Worm (Caenorhabditis elegans) whole organism, L4 larva: ENCODE measurements around the gene pho-12.

Source experiments
- D1046.2 ChIP-seq: fragments of 200-800 bp; sonication (Bioruptor generic); IDR thresholded peaks from 2 replicates; pipeline ENCODE4 v1.3.6; 2022; ENCODE audit warnings: missing genetic modification characterization, missing compliant biosample characterization
- R02D3.7 ChIP-seq: fragments of 150-350 bp; sonication (generic microtip); optimal IDR thresholded peaks from 3 replicates; lab custom pipeline; 2014; ENCODE audit warnings: missing biosample characterization, missing genetic modification characterization
- T20F7.1 ChIP-seq: fragments of 200-800 bp; sonication (Bioruptor generic); optimal IDR thresholded peaks from 2 replicates; lab custom pipeline; 2018; ENCODE audit warnings: mild to moderate bottlenecking, missing genetic modification characterization, missing compliant biosample characterization
- ZK546.5 ChIP-seq, 2 experiments: sonication (generic microtip); optimal IDR thresholded peaks; 2 replicates each; lab custom pipeline; 2017; ENCODE audit warnings: missing biosample characterization in 2 of 2, missing genetic modification characterization in 2 of 2
- aha-1 ChIP-seq: fragments of 150-350 bp; peaks from one replicate; lab custom pipeline; 2014; ENCODE audit warnings: missing biosample characterization, missing genetic modification characterization
- aly-2 ChIP-seq: sonication (generic microtip); optimal IDR thresholded peaks from 2 replicates; lab custom pipeline; 2018; ENCODE audit warnings: missing biosample characterization, missing genetic modification characterization
- ceh-28 ChIP-seq: fragments of 150-350 bp; optimal IDR thresholded peaks from 2 replicates; lab custom pipeline; 2014; ENCODE audit warnings: missing biosample characterization, missing genetic modification reagents, missing genetic modification characterization
- cey-2 ChIP-seq: sonication (generic microtip); optimal IDR thresholded peaks from 3 replicates; lab custom pipeline; 2017; ENCODE audit warnings: missing genetic modification characterization, mild to moderate bottlenecking, missing compliant biosample characterization, antibody characterized with exemption, borderline replicate concordance; ENCODE audit not compliant: insufficient read depth
- daf-16 ChIP-seq, 3 experiments: sonication (generic microtip); optimal IDR thresholded peaks; 2 replicates each; lab custom pipeline; 2016 to 2017; ENCODE audit warnings: missing genetic modification characterization in 3 of 3, missing genetic modification reagents in 3 of 3, mild to moderate bottlenecking in 2 of 3, missing compliant biosample characterization in 2 of 3, missing biosample characterization in 1 of 3, moderate library complexity in 1 of 3
- dmd-6 ChIP-seq: fragments of 200-800 bp; sonication (Bioruptor generic); IDR thresholded peaks from 2 replicates; pipeline ENCODE4 v1.3.6; 2022; ENCODE audit warnings: missing genetic modification reagents, missing genetic modification characterization, missing compliant biosample characterization
- dve-1 ChIP-seq: sonication (generic microtip); optimal IDR thresholded peaks from 2 replicates; lab custom pipeline; 2017; ENCODE audit warnings: antibody characterized with exemption, mild to moderate bottlenecking, missing genetic modification characterization, missing compliant biosample characterization; ENCODE audit not compliant: insufficient read depth
- egl-27 ChIP-seq: sonication (generic microtip); optimal IDR thresholded peaks from 3 replicates; lab custom pipeline; 2017; ENCODE audit warnings: missing biosample characterization, missing genetic modification reagents, missing genetic modification characterization
- hlh-11 ChIP-seq: fragments of 200-800 bp; sonication (Bioruptor generic); optimal IDR thresholded peaks from 2 replicates; lab custom pipeline; 2018; ENCODE audit warnings: mild to moderate bottlenecking, missing genetic modification characterization, missing compliant biosample characterization
- hlh-30 ChIP-seq: sonication (generic microtip); optimal IDR thresholded peaks from 2 replicates; lab custom pipeline; 2017; ENCODE audit warnings: antibody characterized with exemption, mild to moderate bottlenecking, missing genetic modification characterization, missing compliant biosample characterization; ENCODE audit not compliant: insufficient read depth
- hmg-1.1 ChIP-seq: fragments of 200-800 bp; sonication (Bioruptor generic); IDR thresholded peaks from 2 replicates; pipeline ENCODE4 v1.3.6; 2022; ENCODE audit warnings: missing genetic modification reagents, missing genetic modification characterization, missing compliant biosample characterization
- lim-7 ChIP-seq: fragments of 200-800 bp; sonication (Bioruptor generic); IDR thresholded peaks from 2 replicates; pipeline ENCODE4 v1.3.6; 2022; ENCODE audit warnings: missing genetic modification characterization, missing compliant biosample characterization
- lin-1 ChIP-seq: fragments of 200-800 bp; sonication (Bioruptor generic); IDR thresholded peaks from 2 replicates; pipeline ENCODE4 v1.3.6; 2022; ENCODE audit warnings: missing genetic modification reagents, missing genetic modification characterization, missing compliant biosample characterization
- lir-3 ChIP-seq: sonication (generic microtip); optimal IDR thresholded peaks from 2 replicates; lab custom pipeline; 2016; ENCODE audit warnings: mild to moderate bottlenecking, missing genetic modification characterization, missing compliant biosample characterization
- lsy-2 ChIP-seq, 2 experiments: fragments of 150-350 bp in 1 of 2; sonication (generic microtip) in 1 of 2; optimal IDR thresholded peaks; 2 replicates each; lab custom pipeline; 2014 to 2017; ENCODE audit warnings: missing biosample characterization in 2 of 2, missing genetic modification characterization in 2 of 2
- madf-9 ChIP-seq: fragments of 200-800 bp; sonication (Bioruptor generic); conservative IDR thresholded peaks from 2 replicates; pipeline ENCODE4 v1.3.6; 2022; ENCODE audit warnings: missing genetic modification reagents, missing genetic modification characterization, missing compliant biosample characterization
- mdl-1 ChIP-seq, 2 experiments: fragments of 150-350 bp in 1 of 2; sonication (generic microtip) in 1 of 2; optimal IDR thresholded peaks; 2 replicates each; lab custom pipeline; 2014 to 2017; ENCODE audit warnings: missing biosample characterization in 2 of 2, missing genetic modification characterization in 2 of 2
- mep-1 ChIP-seq: fragments of 150-350 bp; sonication (generic microtip); optimal IDR thresholded peaks from 3 replicates; lab custom pipeline; 2014; ENCODE audit warnings: missing biosample characterization, missing genetic modification characterization
- mxl-3 ChIP-seq: fragments of 200-800 bp; sonication (Bioruptor generic); optimal IDR thresholded peaks from 2 replicates; lab custom pipeline; 2018; ENCODE audit warnings: mild to moderate bottlenecking, missing genetic modification characterization, missing compliant biosample characterization
- nhr-10 ChIP-seq: fragments of 150-350 bp; optimal IDR thresholded peaks from 2 replicates; lab custom pipeline; 2014; ENCODE audit warnings: missing biosample characterization, missing genetic modification characterization
- nhr-25 ChIP-seq: sonication (generic microtip); optimal IDR thresholded peaks from 2 replicates; lab custom pipeline; 2017; ENCODE audit warnings: missing genetic modification characterization, mild to moderate bottlenecking, missing compliant biosample characterization, antibody characterized with exemption, moderate library complexity, borderline replicate concordance; ENCODE audit not compliant: insufficient read depth
- nhr-28 ChIP-seq: fragments of 150-350 bp; optimal IDR thresholded peaks from 2 replicates; lab custom pipeline; 2014; ENCODE audit warnings: missing biosample characterization, missing genetic modification characterization
- nhr-48 ChIP-seq: sonication (generic microtip); optimal IDR thresholded peaks from 2 replicates; lab custom pipeline; 2016; ENCODE audit warnings: mild to moderate bottlenecking, missing genetic modification characterization, missing compliant biosample characterization
- nhr-76 ChIP-seq: fragments of 150-350 bp; optimal IDR thresholded peaks from 2 replicates; lab custom pipeline; 2014; ENCODE audit warnings: missing biosample characterization, missing genetic modification characterization
- nhr-77 ChIP-seq: fragments of 150-350 bp; optimal IDR thresholded peaks from 2 replicates; lab custom pipeline; 2014; ENCODE audit warnings: missing biosample characterization, missing genetic modification characterization
- php-3 ChIP-seq: fragments of 200-800 bp; sonication (Bioruptor generic); IDR thresholded peaks from 2 replicates; pipeline ENCODE4 v1.3.6; 2022; ENCODE audit warnings: missing genetic modification reagents, missing genetic modification characterization, missing compliant biosample characterization
- pqm-1 ChIP-seq: sonication (generic microtip); optimal IDR thresholded peaks from 2 replicates; lab custom pipeline; 2017; ENCODE audit warnings: missing biosample characterization, missing genetic modification characterization
- rbr-2 ChIP-seq: sonication (generic microtip); optimal IDR thresholded peaks from 2 replicates; lab custom pipeline; 2016; ENCODE audit warnings: missing genotype, missing genetic modification characterization, missing compliant biosample characterization
- snpc-4 ChIP-seq: fragments of 150-350 bp; optimal IDR thresholded peaks from 2 replicates; lab custom pipeline; 2014; ENCODE audit warnings: missing biosample characterization, missing genetic modification characterization
- tag-97 ChIP-seq: fragments of 200-800 bp; sonication (Bioruptor generic); IDR thresholded peaks from 2 replicates; pipeline ENCODE4 v1.3.6; 2022; ENCODE audit warnings: missing genetic modification characterization, missing compliant biosample characterization
- unc-62 ChIP-seq, 3 experiments: fragments of 150-350 bp in 1 of 3; sonication (generic microtip); optimal IDR thresholded peaks in 2 of 3; peaks in 1 of 3; 1 replicate in 1 of 3; 2 replicates in 2 of 3; lab custom pipeline; 2014 to 2017; ENCODE audit warnings: missing biosample characterization in 3 of 3, missing genetic modification characterization in 3 of 3, missing genetic modification reagents in 3 of 3, missing genotype in 1 of 3
- zag-1 ChIP-seq: fragments of 150-350 bp; optimal IDR thresholded peaks from 2 replicates; lab custom pipeline; 2014; ENCODE audit warnings: missing biosample characterization, missing genetic modification characterization

Gene pho-12

DNA sequence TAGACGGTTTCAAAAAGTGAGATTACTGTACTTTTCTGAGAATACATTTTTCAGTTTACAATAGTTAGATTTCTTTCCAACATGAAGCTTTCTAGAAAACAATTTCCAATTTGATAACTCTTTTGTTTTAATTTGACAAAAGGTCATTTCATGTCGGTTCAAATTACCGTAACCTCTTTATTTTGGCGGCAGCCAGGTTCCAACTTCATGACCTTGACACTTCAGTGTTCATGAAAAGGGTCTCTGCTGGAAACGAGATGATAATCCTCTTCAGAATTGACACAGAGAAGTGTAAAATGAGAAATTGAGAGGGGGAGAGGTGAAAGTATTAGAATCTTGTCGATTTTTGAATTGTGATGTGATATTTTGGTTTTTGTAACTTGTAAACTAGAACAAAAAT, 39.1 kb downstream of the pho-12 start:
- peak in 1 of 2 experiments; percentile 9 for TF ChIP-seq lsy-2 (tag; optimal IDR thresholded peaks at IDR 0.05; lab: Kevin White, UChicago)
- peak; percentile 41 for TF ChIP-seq nhr-25 (tag; lab: Kevin White, UChicago)
- no peak for TF ChIP-seq tag-97

DNA sequence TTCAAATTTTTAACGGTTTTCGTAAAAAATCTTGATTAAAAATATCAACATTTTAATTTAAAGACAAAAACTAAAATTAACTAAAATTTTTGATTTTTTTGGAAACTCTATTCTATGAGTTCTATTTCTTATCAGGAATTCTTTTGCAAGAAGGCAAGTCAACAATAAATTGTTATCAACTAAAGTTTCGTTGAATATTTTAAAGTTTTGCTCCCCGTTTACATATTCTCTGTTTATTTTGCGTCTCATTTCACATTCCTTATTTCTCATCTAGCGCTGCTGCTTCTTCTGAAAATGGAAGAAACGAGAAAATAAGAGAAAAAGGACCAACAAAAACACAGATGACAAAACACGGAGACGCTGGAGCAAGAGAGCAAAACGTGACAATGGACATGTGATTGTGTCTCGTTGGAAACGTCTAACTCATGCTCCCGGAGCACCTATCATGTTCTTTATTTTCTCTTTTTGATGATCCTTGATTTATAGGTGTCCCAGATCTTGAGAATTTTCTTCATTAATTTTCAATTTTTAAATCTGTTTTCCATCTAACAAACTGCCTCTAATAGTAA, 40.0 kb downstream of the pho-12 start:
- TF ChIP-seq dve-1 (tag; lab: Kevin White, UChicago) (peak; percentile 8), ZK546.5 (tag; optimal IDR thresholded peaks at IDR 0.05; lab: Kevin White, UChicago) (no peak), lim-7 (GFP tag; lab: Robert Waterston, UW) (no peak), hlh-30 (tag; lab: Kevin White, UChicago) (peak; percentile 81), aha-1 (peak; percentile 14), D1046.2 (GFP tag; lab: Robert Waterston, UW) (no peak), egl-27 (tag; lab: Kevin White, UChicago) (no peak), lir-3 (tag; lab: Kevin White, UChicago) (no peak), nhr-77 (tag; lab: Kevin White, UChicago) (no peak), hlh-11 (peak; percentile 36), php-3 (no peak), hmg-1.1 (GFP tag; lab: Robert Waterston, UW) (0 out of 2 replicates have a peak, but pooled peaks have one; percentile 8), aly-2 (no peak), R02D3.7 (tag; lab: Kevin White, UChicago) (no peak), nhr-76 (tag; lab: Kevin White, UChicago) (no peak), lin-1 (GFP tag; lab: Robert Waterston, UW) (no peak), daf-16 (GFP tag; optimal IDR thresholded peaks at IDR 0.05; lab: Kevin White, UChicago) (no peak), daf-16 (tag; optimal IDR thresholded peaks at IDR 0.05; lab: Kevin White, UChicago) (peak; percentile 61), ceh-28 (tag; lab: Kevin White, UChicago) (no peak), madf-9 (no peak), mdl-1 (tag; optimal IDR thresholded peaks at IDR 0.05; lab: Kevin White, UChicago) (peak in 1 of 2 experiments; percentile 49)

DNA sequence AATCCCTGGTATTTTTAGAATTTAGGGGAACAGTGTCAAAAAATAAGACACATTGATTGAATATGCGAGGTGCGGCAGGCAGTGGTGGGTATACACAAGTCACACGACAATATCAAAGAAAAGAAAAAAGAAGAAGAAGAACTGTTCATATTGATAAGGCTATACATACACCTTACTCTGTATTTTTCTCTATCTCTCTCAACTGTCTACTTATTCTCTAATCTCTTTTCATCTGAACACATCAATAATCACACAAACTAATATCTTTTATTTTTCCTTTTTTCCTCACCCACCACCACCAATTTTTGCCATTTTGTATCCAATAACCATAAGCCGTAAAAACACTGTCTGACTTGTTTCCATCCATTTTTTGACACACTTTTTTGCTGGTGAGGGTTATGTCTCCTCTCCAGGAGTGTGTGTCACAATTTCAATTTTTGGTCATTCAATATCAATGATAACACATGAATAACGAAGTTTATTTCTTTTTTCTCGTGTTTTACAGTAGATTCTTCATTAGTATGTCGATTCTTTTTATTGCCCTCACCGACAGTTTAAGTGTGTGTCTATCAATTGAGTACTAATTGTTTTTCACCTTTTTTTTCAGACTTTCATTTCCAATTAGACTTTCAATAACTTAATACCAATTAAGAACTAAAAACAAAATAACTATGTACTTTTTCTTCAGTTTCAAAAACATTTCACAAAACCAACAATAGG, 41.1 kb downstream of the pho-12 start:
- TF ChIP-seq zag-1 (tag; lab: Kevin White, UChicago) (no peak), T20F7.1 (GFP tag; lab: Kevin White, UChicago) (peak; percentile 65), pqm-1 (tag; lab: Kevin White, UChicago) (peak; percentile 44), php-3 (peak; percentile 82), ZK546.5 (tag; optimal IDR thresholded peaks at IDR 0.05; lab: Kevin White, UChicago) (no peak), nhr-76 (tag; lab: Kevin White, UChicago) (peak; percentile 4), daf-16 (GFP tag; optimal IDR thresholded peaks at IDR 0.05; lab: Kevin White, UChicago) (no peak), daf-16 (tag; optimal IDR thresholded peaks at IDR 0.05; lab: Kevin White, UChicago) (peak; percentile 53), nhr-48 (peak; percentile 25), mep-1 (tag; lab: Kevin White, UChicago) (peak; percentile 42), cey-2 (tag; lab: Kevin White, UChicago) (peak; percentile 32), nhr-10 (tag; lab: Kevin White, UChicago) (peak; percentile 60), madf-9 (no peak), lsy-2 (tag; optimal IDR thresholded peaks at IDR 0.05; lab: Kevin White, UChicago) (peak in 1 of 2 experiments; percentile 25), snpc-4 (no peak), hlh-30 (tag; lab: Kevin White, UChicago) (peak; percentile 62), nhr-28 (tag; lab: Kevin White, UChicago) (peak; percentile 83), dve-1 (tag; lab: Kevin White, UChicago) (peak; percentile 83), unc-62 (GFP tag; optimal IDR thresholded peaks at IDR 0.05 in 1 of 2; lab: Kevin White, UChicago) (peak in 1 of 2 experiments; percentile 88), unc-62 (tag; optimal IDR thresholded peaks at IDR 0.05; lab: Kevin White, UChicago) (no peak), lin-1 (GFP tag; lab: Robert Waterston, UW) (peak; percentile 54; the same call in 1 of the 2 replicates), mdl-1 (tag; optimal IDR thresholded peaks at IDR 0.05; lab: Kevin White, UChicago) (peak in 1 of 2 experiments; percentile 42), rbr-2 (tag; lab: Kevin White, UChicago) (no peak), aly-2 (no peak), mxl-3 (GFP tag; lab: Kevin White, UChicago) (peak; percentile 9), nhr-25 (tag; lab: Kevin White, UChicago) (peak; percentile 17), hlh-11 (peak; percentile 82), dmd-6 (peak; percentile 81)
- TF ChIP-seq, all 104 proteins: peak for 20
